Fruit fly (Drosophila melanogaster) whole organism, prepupa: ENCODE data around the gene wuho.

ENCODE experiments used
- CG10669 ChIP-seq: fragments of 200-800 bp; sonication (Bioruptor generic); optimal IDR thresholded peaks from 3 replicates; lab custom pipeline; 2018; ENCODE audit warnings: missing biosample characterization, mild to moderate bottlenecking, missing genetic modification characterization, moderate library complexity
- CG1621 ChIP-seq: fragments of 200-800 bp; sonication (Bioruptor generic); optimal IDR thresholded peaks from 3 replicates; lab custom pipeline; 2018; ENCODE audit warnings: missing biosample characterization, mild to moderate bottlenecking, missing genetic modification characterization
- CG16779 ChIP-seq: fragments of 200-800 bp; sonication (Bioruptor generic); optimal IDR thresholded peaks from 3 replicates; lab custom pipeline; 2017; ENCODE audit warnings: missing biosample characterization, mild to moderate bottlenecking, missing genetic modification characterization
- CG32006 ChIP-seq: fragments of 200-800 bp; sonication (Bioruptor generic); optimal IDR thresholded peaks from 3 replicates; lab custom pipeline; 2017; ENCODE audit warnings: missing biosample characterization, mild to moderate bottlenecking, missing genetic modification characterization
- CG6163 ChIP-seq: fragments of 200-800 bp; sonication (Bioruptor generic); IDR thresholded peaks from 3 replicates; pipeline ENCODE4 v1.3.6; 2022; ENCODE audit warnings: missing biosample characterization, missing genetic modification characterization
- CG8319 ChIP-seq: fragments of 200-800 bp; sonication (Bioruptor generic); optimal IDR thresholded peaks from 3 replicates; lab custom pipeline; 2016; ENCODE audit warnings: missing biosample characterization, missing genetic modification characterization
- CG9139 ChIP-seq: fragments of 200-800 bp; sonication (Bioruptor generic); optimal IDR thresholded peaks from 3 replicates; lab custom pipeline; 2017; ENCODE audit warnings: missing biosample characterization, mild to moderate bottlenecking, missing genetic modification characterization
- Hr4 ChIP-seq: fragments of 200-800 bp; sonication (Bioruptor generic); optimal IDR thresholded peaks from 3 replicates; lab custom pipeline; 2016; ENCODE audit warnings: missing biosample characterization, missing genetic modification characterization
- OdsH ChIP-seq: fragments of 200-800 bp; sonication (Bioruptor generic); optimal IDR thresholded peaks from 3 replicates; lab custom pipeline; 2016; ENCODE audit warnings: missing biosample characterization, missing genetic modification characterization
- Sox102F ChIP-seq: fragments of 200-800 bp; sonication (Bioruptor generic); optimal IDR thresholded peaks from 2 replicates; lab custom pipeline; 2016; ENCODE audit warnings: missing biosample characterization, mild to moderate bottlenecking, missing genetic modification characterization
- esn ChIP-seq: fragments of 200-800 bp; sonication (Bioruptor generic); optimal IDR thresholded peaks from 2 replicates; lab custom pipeline; 2016; ENCODE audit warnings: missing biosample characterization, mild to moderate bottlenecking, missing genetic modification characterization, moderate library complexity
- lz ChIP-seq: fragments of 200-800 bp; sonication (Bioruptor generic); optimal IDR thresholded peaks from 3 replicates; lab custom pipeline; 2016; ENCODE audit warnings: missing biosample characterization, missing genetic modification characterization
- salr ChIP-seq, 2 experiments: fragments of 200-800 bp; sonication (Bioruptor generic); optimal IDR thresholded peaks; 3 replicates each; lab custom pipeline; 2016 to 2018; ENCODE audit warnings: missing biosample characterization in 2 of 2, missing genetic modification characterization in 2 of 2, mild to moderate bottlenecking in 1 of 2
- svp ChIP-seq: fragments of 200-800 bp; sonication (Bioruptor generic); peaks from one replicate; lab custom pipeline; 2016; ENCODE audit warnings: missing biosample characterization, missing genetic modification characterization

- TF ChIP-seq lz (GFP tag; lab: Kevin White, UChicago) (no peak), Sox102F (no peak), CG8319 (GFP tag; lab: Kevin White, UChicago) (no peak), CG16779 (tag; lab: Kevin White, UChicago) (no peak), CG6163 (no peak), salr (GFP tag; optimal IDR thresholded peaks at IDR 0.05; lab: Kevin White, UChicago) (no peak), Hr4 (no peak), CG9139 (GFP tag; lab: Kevin White, UChicago) (no peak), CG32006 (GFP tag; lab: Kevin White, UChicago) (no peak), esn (GFP tag; lab: Kevin White, UChicago) (no peak), CG1621 (tag; lab: Kevin White, UChicago) (no peak), OdsH (GFP tag; lab: Kevin White, UChicago) (no peak), CG10669 (GFP tag; lab: Kevin White, UChicago) (no peak), svp (no peak)
Observed at dm6 chrX:6252897-6253540, 34.9 kb upstream of the wuho start.
